Fruit fly (Drosophila melanogaster): ENCODE results near the gene AOX3.

- no peak for TF ChIP-seq CG32532 (GFP tag; IDR thresholded peaks at IDR 0.05)
- no peak for TF ChIP-seq CG6854 (GFP tag; optimal IDR thresholded peaks at IDR 0.05)
- no peak for TF ChIP-seq gcm (GFP tag; optimal IDR thresholded peaks at IDR 0.05)
- no peak for TF ChIP-seq tio (GFP tag; optimal IDR thresholded peaks at IDR 0.05)
- TF ChIP-seq CG5245 (GFP tag; optimal IDR thresholded peaks at IDR 0.05), result no peak
- TF ChIP-seq ash1 (GFP tag; optimal IDR thresholded peaks at IDR 0.05), result no peak
- no peak for TF ChIP-seq tx (GFP tag; optimal IDR thresholded peaks at IDR 0.05)
- no peak for TF ChIP-seq dmrt11E (tag; optimal IDR thresholded peaks at IDR 0.05)
- no peak for TF ChIP-seq Ptx1 (GFP tag; IDR thresholded peaks at IDR 0.05)
- no peak for TF ChIP-seq NC2β (GFP tag; optimal IDR thresholded peaks at IDR 0.05)
Observed at dm6 chr3R:15542314-15542713, 5.7 kb downstream of the AOX3 start, which contains the start of gene AOX2.
